Worm (Caenorhabditis elegans) whole organism, young adult: ENCODE results near the gene nspg-12.

Experiments used
- F23B12.7 ChIP-seq: sonication (generic microtip); optimal IDR thresholded peaks from 2 replicates; lab custom pipeline; 2017; ENCODE audit warnings: missing genetic modification characterization, mild to moderate bottlenecking, missing compliant biosample characterization, antibody characterized with exemption, moderate library complexity; ENCODE audit not compliant: insufficient read depth
- F39B2.1 ChIP-seq: fragments of 200-800 bp; sonication (Bioruptor generic); IDR thresholded peaks from 2 replicates; pipeline ENCODE4 v1.3.6; 2022; ENCODE audit warnings: missing genetic modification reagents, missing genetic modification characterization, missing compliant biosample characterization
- K11D2.4 ChIP-seq: fragments of 200-800 bp; sonication (Bioruptor generic); IDR thresholded peaks from 2 replicates; pipeline ENCODE4 v1.3.6; 2022; ENCODE audit warnings: missing genetic modification reagents, missing genetic modification characterization, missing compliant biosample characterization
- Y53G8AR.9 ChIP-seq: fragments of 200-800 bp; sonication (Bioruptor generic); conservative IDR thresholded peaks from 2 replicates; pipeline ENCODE4 v1.3.6; 2022; ENCODE audit warnings: missing genetic modification reagents, missing genetic modification characterization, missing compliant biosample characterization
- Y95B8A.8 ChIP-seq: fragments of 200-800 bp; sonication (Bioruptor generic); IDR thresholded peaks from 2 replicates; pipeline ENCODE4 v1.3.6; 2022; ENCODE audit warnings: missing genetic modification reagents, missing genetic modification characterization, missing compliant biosample characterization
- dox-1 ChIP-seq: fragments of 200-800 bp; sonication (Bioruptor generic); IDR thresholded peaks from 2 replicates; pipeline ENCODE4 v1.3.6; 2022; ENCODE audit warnings: missing genetic modification reagents, missing genetic modification characterization, missing compliant biosample characterization
- let-526 ChIP-seq: fragments of 200-800 bp; sonication (Bioruptor generic); IDR thresholded peaks from 2 replicates; pipeline ENCODE4 v1.3.6; 2022; ENCODE audit warnings: missing genetic modification reagents, missing genetic modification characterization, missing compliant biosample characterization
- pha-4 ChIP-seq: fragments of 150-350 bp; sonication (generic microtip); optimal IDR thresholded peaks from 2 replicates; lab custom pipeline; 2014; ENCODE audit warnings: missing biosample characterization, missing genetic modification reagents, missing genetic modification characterization
- ztf-26 ChIP-seq: sonication (generic microtip); optimal IDR thresholded peaks from 2 replicates; lab custom pipeline; 2017; ENCODE audit warnings: missing genetic modification characterization, missing compliant biosample characterization

DNA sequence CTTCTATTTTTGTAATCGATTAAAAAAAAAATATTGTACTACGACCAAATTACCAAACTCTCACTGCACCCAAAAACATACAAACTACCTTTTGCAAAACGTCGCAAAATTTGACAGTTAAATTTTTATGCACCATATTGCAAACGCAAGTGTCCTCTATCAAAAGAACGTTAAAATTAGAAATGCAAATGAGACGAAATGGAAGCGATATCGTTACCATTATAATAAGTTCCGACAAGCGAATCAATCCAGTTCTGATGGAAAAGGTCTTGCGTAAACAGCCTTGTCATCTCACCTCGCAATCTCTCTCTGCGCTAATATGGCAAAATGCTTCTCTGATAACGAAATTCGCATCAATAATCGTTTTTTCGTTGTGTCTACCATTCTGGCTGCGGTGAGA, 11.0 kb downstream of the nspg-12 start:
- TF ChIP-seq pha-4 (no peak), let-526 (no peak), K11D2.4 (GFP tag; lab: Robert Waterston, UW) (no peak), dox-1 (GFP tag; lab: Robert Waterston, UW) (no peak), ztf-26 (tag; lab: Kevin White, UChicago) (no peak), F39B2.1 (GFP tag; lab: Robert Waterston, UW) (no peak), Y95B8A.8 (no peak), Y53G8AR.9 (GFP tag; lab: Robert Waterston, UW) (no peak), F23B12.7 (tag; lab: Kevin White, UChicago) (no peak)
